Worm (Caenorhabditis elegans) whole organism, L1 larva: ENCODE data around the gene Y57G11B.5.
A peak's percentile ranks its signal among the peaks of the same experiment; 100 is the strongest.

ENCODE experiments used
- C16A3.4 ChIP-seq: fragments of 150-350 bp; optimal IDR thresholded peaks from 2 replicates; lab custom pipeline; 2014; ENCODE audit warnings: missing biosample characterization, missing genetic modification characterization
- F16B12.6 ChIP-seq: fragments of 150-350 bp; optimal IDR thresholded peaks from 2 replicates; lab custom pipeline; 2014; ENCODE audit warnings: missing biosample characterization, missing genetic modification characterization
- alr-1 ChIP-seq: fragments of 200-800 bp; sonication (Bioruptor generic); optimal IDR thresholded peaks from 2 replicates; lab custom pipeline; 2018; ENCODE audit warnings: borderline replicate concordance, mild to moderate bottlenecking, missing genetic modification characterization, missing compliant biosample characterization
- ama-1 ChIP-seq: fragments of 150-350 bp; optimal IDR thresholded peaks from 2 replicates; lab custom pipeline; 2014
- blmp-1 ChIP-seq: fragments of 150-350 bp; optimal IDR thresholded peaks from 2 replicates; lab custom pipeline; 2014; ENCODE audit warnings: missing biosample characterization, missing genetic modification characterization
- ceh-63 ChIP-seq: fragments of 200-800 bp; sonication (Bioruptor generic); optimal IDR thresholded peaks from 2 replicates; lab custom pipeline; 2018; ENCODE audit warnings: mild to moderate bottlenecking, missing genetic modification characterization, missing compliant biosample characterization
- ceh-82 ChIP-seq, 3 experiments: fragments of 150-350 bp in 1 of 3; sonication (generic microtip) in 2 of 3; optimal IDR thresholded peaks; 2 replicates each; lab custom pipeline; 2014 to 2017; ENCODE audit warnings: missing biosample characterization in 3 of 3, missing genetic modification characterization in 3 of 3
- ces-1 ChIP-seq: fragments of 150-350 bp; optimal IDR thresholded peaks from 2 replicates; lab custom pipeline; 2014; ENCODE audit warnings: missing biosample characterization, missing genetic modification reagents, missing genetic modification characterization
- dpl-1 ChIP-seq, 3 experiments: fragments of 150-350 bp in 2 of 3; sonication (generic microtip) in 1 of 3; optimal IDR thresholded peaks; 2 replicates each; lab custom pipeline; 2014 to 2017; ENCODE audit warnings: missing biosample characterization in 3 of 3, missing genetic modification characterization in 3 of 3, missing genetic modification reagents in 3 of 3
- dsc-1 ChIP-seq: sonication (generic microtip); optimal IDR thresholded peaks from 2 replicates; lab custom pipeline; 2016; ENCODE audit warnings: mild to moderate bottlenecking, missing genetic modification characterization, missing compliant biosample characterization
- egl-13 ChIP-seq: sonication (generic microtip); optimal IDR thresholded peaks from 2 replicates; lab custom pipeline; 2016; ENCODE audit warnings: missing genotype, missing genetic modification reagents, missing genetic modification characterization, missing compliant biosample characterization
- egl-27 ChIP-seq, 2 experiments: fragments of 150-350 bp in 1 of 2; sonication (generic microtip); optimal IDR thresholded peaks; 3 replicates each; lab custom pipeline; 2017 to 2018; ENCODE audit warnings: missing biosample characterization in 2 of 2, missing genetic modification characterization in 2 of 2, missing genetic modification reagents in 2 of 2
- elt-3 ChIP-seq, 6 experiments: fragments of 150-350 bp in 1 of 6; sonication (generic microtip); optimal IDR thresholded peaks; 2 replicates each; lab custom pipeline; 2017 to 2018; ENCODE audit warnings: missing biosample characterization in 6 of 6, missing genetic modification characterization in 6 of 6, inconsistent platforms in 1 of 6
- ets-5 ChIP-seq: fragments of 200-800 bp; sonication (Bioruptor generic); IDR thresholded peaks from 2 replicates; pipeline ENCODE4 v1.3.6; 2022; ENCODE audit warnings: missing genetic modification characterization, missing compliant biosample characterization
- fkh-8 ChIP-seq: sonication (generic microtip); optimal IDR thresholded peaks from 2 replicates; lab custom pipeline; 2016; ENCODE audit warnings: mild to moderate bottlenecking, missing genetic modification characterization, missing compliant biosample characterization
- fos-1 ChIP-seq: fragments of 150-350 bp; optimal IDR thresholded peaks from 2 replicates; lab custom pipeline; 2014; ENCODE audit warnings: missing biosample characterization, missing genetic modification characterization
- hlh-17 ChIP-seq: fragments of 200-800 bp; sonication (Bioruptor generic); optimal IDR thresholded peaks from 2 replicates; lab custom pipeline; 2018; ENCODE audit warnings: missing genetic modification characterization, mild to moderate bottlenecking, missing compliant biosample characterization, moderate library complexity, borderline replicate concordance
- hpl-2 ChIP-seq: fragments of 150-350 bp; optimal IDR thresholded peaks from 2 replicates; lab custom pipeline; 2014; ENCODE audit warnings: missing biosample characterization, missing genetic modification reagents, missing genetic modification characterization
- irx-1 ChIP-seq: sonication (generic microtip); optimal IDR thresholded peaks from 2 replicates; lab custom pipeline; 2016; ENCODE audit warnings: missing genetic modification characterization, missing compliant biosample characterization
- jun-1 ChIP-seq: fragments of 150-350 bp; optimal IDR thresholded peaks from 2 replicates; lab custom pipeline; 2014; ENCODE audit warnings: missing biosample characterization, missing genetic modification reagents, missing genetic modification characterization
- lin-13 ChIP-seq: fragments of 150-350 bp; optimal IDR thresholded peaks from 2 replicates; lab custom pipeline; 2014; ENCODE audit warnings: missing biosample characterization, missing genetic modification reagents, missing genetic modification characterization
- lin-14 ChIP-seq: fragments of 200-800 bp; sonication (Bioruptor generic); optimal IDR thresholded peaks from 2 replicates; lab custom pipeline; 2018; ENCODE audit warnings: mild to moderate bottlenecking, missing genetic modification characterization, moderate library complexity, missing compliant biosample characterization
- lin-15B ChIP-seq: fragments of 150-350 bp; sonication (generic microtip); optimal IDR thresholded peaks from 3 replicates; lab custom pipeline; 2014; ENCODE audit warnings: missing biosample characterization, missing genetic modification characterization
- lin-39 ChIP-seq: fragments of 150-350 bp; optimal IDR thresholded peaks from 2 replicates; lab custom pipeline; 2014; ENCODE audit warnings: missing biosample characterization, missing genetic modification reagents, missing genetic modification characterization
- lir-3 ChIP-seq: sonication (generic microtip); optimal IDR thresholded peaks from 2 replicates; lab custom pipeline; 2016; ENCODE audit warnings: mild to moderate bottlenecking, missing genetic modification characterization, moderate library complexity, missing compliant biosample characterization; ENCODE audit not compliant: poor library complexity
- lsy-2 ChIP-seq, 2 experiments: fragments of 150-350 bp; optimal IDR thresholded peaks; 2 replicates each; lab custom pipeline; 2014; ENCODE audit warnings: missing biosample characterization in 2 of 2, missing genetic modification characterization in 2 of 2
- mab-9 ChIP-seq: fragments of 200-800 bp; sonication (Bioruptor generic); IDR thresholded peaks from 2 replicates; pipeline ENCODE4 v1.3.6; 2022; ENCODE audit warnings: missing genetic modification reagents, missing genetic modification characterization, missing compliant biosample characterization
- mdl-1 ChIP-seq, 2 experiments: fragments of 150-350 bp; optimal IDR thresholded peaks; 2 replicates each; lab custom pipeline; 2014 to 2017; ENCODE audit warnings: missing biosample characterization in 2 of 2, missing genetic modification characterization in 2 of 2, inconsistent platforms in 1 of 2
- mep-1 ChIP-seq: fragments of 150-350 bp; optimal IDR thresholded peaks from 2 replicates; lab custom pipeline; 2014; ENCODE audit warnings: missing biosample characterization, missing genetic modification characterization
- nhr-12 ChIP-seq: sonication (generic microtip); optimal IDR thresholded peaks from 2 replicates; lab custom pipeline; 2017; ENCODE audit warnings: missing biosample characterization, missing genetic modification characterization
- nhr-19 ChIP-seq: fragments of 200-800 bp; sonication (Bioruptor generic); conservative IDR thresholded peaks from 2 replicates; pipeline ENCODE4 v1.3.6; 2022; ENCODE audit warnings: missing genetic modification characterization, missing compliant biosample characterization
- nhr-237 ChIP-seq: fragments of 150-350 bp; optimal IDR thresholded peaks from 2 replicates; lab custom pipeline; 2014; ENCODE audit warnings: missing biosample characterization, missing genetic modification characterization
- nhr-28 ChIP-seq: fragments of 150-350 bp; optimal IDR thresholded peaks from 2 replicates; lab custom pipeline; 2014; ENCODE audit warnings: missing biosample characterization, missing genetic modification characterization
- nhr-47 ChIP-seq: sonication (generic microtip); optimal IDR thresholded peaks from 2 replicates; lab custom pipeline; 2016; ENCODE audit warnings: mild to moderate bottlenecking, missing genetic modification characterization, moderate library complexity, missing compliant biosample characterization
- nhr-71 ChIP-seq: sonication (generic microtip); optimal IDR thresholded peaks from 2 replicates; lab custom pipeline; 2016; ENCODE audit warnings: mild to moderate bottlenecking, missing genetic modification characterization, moderate library complexity, missing compliant biosample characterization
- nhr-77 ChIP-seq: fragments of 150-350 bp; optimal IDR thresholded peaks from 2 replicates; lab custom pipeline; 2014; ENCODE audit warnings: missing biosample characterization, missing genetic modification characterization
- nhr-84 ChIP-seq: sonication (generic microtip); optimal IDR thresholded peaks from 2 replicates; lab custom pipeline; 2017; ENCODE audit warnings: missing biosample characterization, missing genetic modification characterization
- nhr-85 ChIP-seq: sonication (generic microtip); peaks from one replicate; lab custom pipeline; 2016; ENCODE audit warnings: missing genetic modification characterization, inconsistent platforms, missing compliant biosample characterization
- nhr-90 ChIP-seq: sonication (generic microtip); optimal IDR thresholded peaks from 2 replicates; lab custom pipeline; 2016; ENCODE audit warnings: mild to moderate bottlenecking, missing genetic modification characterization, missing compliant biosample characterization; ENCODE audit not compliant: poor library complexity
- pag-3 ChIP-seq: sonication (generic microtip); optimal IDR thresholded peaks from 2 replicates; lab custom pipeline; 2017; ENCODE audit warnings: missing genetic modification characterization, mild to moderate bottlenecking, missing compliant biosample characterization, antibody characterized with exemption, borderline replicate concordance; ENCODE audit not compliant: insufficient read depth
- pqm-1 ChIP-seq: sonication (generic microtip); optimal IDR thresholded peaks from 3 replicates; lab custom pipeline; 2017; ENCODE audit warnings: missing biosample characterization, missing genetic modification characterization
- rnt-1 ChIP-seq: sonication (generic microtip); optimal IDR thresholded peaks from 2 replicates; lab custom pipeline; 2016; ENCODE audit warnings: mild to moderate bottlenecking, missing genetic modification characterization, moderate library complexity, missing compliant biosample characterization
- skn-1 ChIP-seq: fragments of 150-350 bp; optimal IDR thresholded peaks from 2 replicates; lab custom pipeline; 2014; ENCODE audit warnings: missing biosample characterization, missing genetic modification characterization
- snpc-4 ChIP-seq: fragments of 150-350 bp; optimal IDR thresholded peaks from 2 replicates; lab custom pipeline; 2014; ENCODE audit warnings: missing biosample characterization, missing genetic modification characterization
- sox-4 ChIP-seq: sonication (generic microtip); optimal IDR thresholded peaks from 2 replicates; lab custom pipeline; 2016; ENCODE audit warnings: missing genetic modification characterization, missing compliant biosample characterization
- sptf-1 ChIP-seq: fragments of 150-350 bp; optimal IDR thresholded peaks from 2 replicates; lab custom pipeline; 2014; ENCODE audit warnings: missing biosample characterization, missing genetic modification characterization
- unc-130 ChIP-seq: fragments of 150-350 bp; optimal IDR thresholded peaks from 2 replicates; lab custom pipeline; 2017; ENCODE audit warnings: missing biosample characterization, missing genetic modification characterization, inconsistent platforms
- unc-30 ChIP-seq: sonication (generic microtip); optimal IDR thresholded peaks from 2 replicates; lab custom pipeline; 2017; ENCODE audit warnings: missing biosample characterization, missing genetic modification characterization
- vab-15 ChIP-seq: sonication (generic microtip); optimal IDR thresholded peaks from 2 replicates; lab custom pipeline; 2017; ENCODE audit warnings: missing genotype, mild to moderate bottlenecking, missing genetic modification characterization, missing compliant biosample characterization
- xbp-1 ChIP-seq: sonication (generic microtip); optimal IDR thresholded peaks from 2 replicates; lab custom pipeline; 2016; ENCODE audit warnings: missing genetic modification characterization, missing compliant biosample characterization
- zag-1 ChIP-seq: fragments of 150-350 bp; optimal IDR thresholded peaks from 2 replicates; lab custom pipeline; 2014; ENCODE audit warnings: missing biosample characterization, missing genetic modification characterization

Gene Y57G11B.5

ce11 chrIV:14612547-14613329 lies 38.1 kb downstream of the Y57G11B.5 start:
- TF ChIP-seq nhr-90 (tag; lab: Kevin White, UChicago): peak; percentile 73
- TF ChIP-seq nhr-237 (tag; lab: Kevin White, UChicago): no peak
- peak; percentile 27 for TF ChIP-seq fos-1 (tag; lab: Kevin White, UChicago)
- TF ChIP-seq egl-13 (tag; lab: Kevin White, UChicago): no peak
- peak; percentile 97 for TF ChIP-seq nhr-85 (tag; lab: Kevin White, UChicago)
- peak in 1 of 2 experiments; percentile 4 for TF ChIP-seq egl-27 (tag; optimal IDR thresholded peaks at IDR 0.05; lab: Kevin White, UChicago)
- TF ChIP-seq jun-1 (tag; lab: Kevin White, UChicago): peak; percentile 31
- no peak for TF ChIP-seq zag-1 (tag; lab: Kevin White, UChicago)
- TF ChIP-seq hpl-2 (GFP tag; lab: Kevin White, UChicago): no peak
- TF ChIP-seq nhr-84: no peak
- TF ChIP-seq nhr-77 (tag; lab: Kevin White, UChicago): no peak
- TF ChIP-seq lin-13 (GFP tag; lab: Kevin White, UChicago): no peak
- no peak for TF ChIP-seq pqm-1 (tag; lab: Kevin White, UChicago)
- peak; percentile 34 for TF ChIP-seq C16A3.4 (tag; lab: Kevin White, UChicago)
- TF ChIP-seq ces-1 (GFP tag; lab: Kevin White, UChicago): no peak
- TF ChIP-seq nhr-19 (GFP tag; lab: Robert Waterston, UW): peak; percentile 71
- peak; percentile 37 for TF ChIP-seq xbp-1 (tag; lab: Kevin White, UChicago)
- peak; percentile 4 for TF ChIP-seq snpc-4 (tag; lab: Kevin White, UChicago)
- no peak for TF ChIP-seq fkh-8 (tag; lab: Kevin White, UChicago)
- TF ChIP-seq irx-1 (tag; lab: Kevin White, UChicago): no peak
- TF ChIP-seq mdl-1 (tag; optimal IDR thresholded peaks at IDR 0.05; lab: Kevin White, UChicago): peak in 1 of 2 experiments; percentile 46
- peak; percentile 14 for TF ChIP-seq mep-1
- TF ChIP-seq blmp-1 (tag; lab: Kevin White, UChicago): peak; percentile 77
- no peak for TF ChIP-seq skn-1
- no peak for TF ChIP-seq mab-9 (GFP tag; lab: Robert Waterston, UW)
- peak in 5 of 6 experiments; percentile 2 to 82 (median 67) for TF ChIP-seq elt-3 (tag; optimal IDR thresholded peaks at IDR 0.05; lab: Kevin White, UChicago)
- peak; percentile 4 for TF ChIP-seq dsc-1 (tag; lab: Kevin White, UChicago)
- no peak for TF ChIP-seq nhr-12
- no peak for TF ChIP-seq alr-1 (tag; lab: Kevin White, UChicago)
- TF ChIP-seq ceh-82 (tag; optimal IDR thresholded peaks at IDR 0.05; lab: Kevin White, UChicago): no peak
- TF ChIP-seq nhr-71 (tag; lab: Kevin White, UChicago): peak; percentile 92
- peak; percentile 59 to 65 for TF ChIP-seq lsy-2 (tag; optimal IDR thresholded peaks at IDR 0.05; lab: Kevin White, UChicago)
- peak; percentile 14 for TF ChIP-seq lin-39
- TF ChIP-seq hlh-17: no peak
- peak; percentile 14 for TF ChIP-seq vab-15 (tag; lab: Kevin White, UChicago)
- no peak for TF ChIP-seq pag-3 (tag; lab: Kevin White, UChicago)
- TF ChIP-seq ceh-63 (GFP tag; lab: Kevin White, UChicago): no peak
- no peak for TF ChIP-seq unc-30 (tag; lab: Kevin White, UChicago)
- TF ChIP-seq lin-14 (GFP tag; lab: Kevin White, UChicago): peak; percentile 82
- no peak for TF ChIP-seq ets-5
- peak in 2 of 3 experiments; percentile 29 to 44 for TF ChIP-seq dpl-1 (GFP tag; optimal IDR thresholded peaks at IDR 0.05; lab: Kevin White, UChicago)
- TF ChIP-seq sptf-1 (tag; lab: Kevin White, UChicago): no peak
- TF ChIP-seq lin-15B: no peak
- no peak for TF ChIP-seq ama-1 (lab: Kevin White, UChicago)
- TF ChIP-seq lir-3 (tag; lab: Kevin White, UChicago): no peak
- TF ChIP-seq nhr-47 (tag; lab: Kevin White, UChicago): peak; percentile 53
- TF ChIP-seq sox-4 (tag; lab: Kevin White, UChicago): no peak
- peak; percentile 55 for TF ChIP-seq rnt-1 (tag; lab: Kevin White, UChicago)
- TF ChIP-seq unc-130: no peak
- TF ChIP-seq nhr-28: no peak
- no peak for TF ChIP-seq F16B12.6 (tag; lab: Kevin White, UChicago)
